Fruit fly (Drosophila melanogaster): ENCODE measurements around the gene Trpgamma.

DNA sequence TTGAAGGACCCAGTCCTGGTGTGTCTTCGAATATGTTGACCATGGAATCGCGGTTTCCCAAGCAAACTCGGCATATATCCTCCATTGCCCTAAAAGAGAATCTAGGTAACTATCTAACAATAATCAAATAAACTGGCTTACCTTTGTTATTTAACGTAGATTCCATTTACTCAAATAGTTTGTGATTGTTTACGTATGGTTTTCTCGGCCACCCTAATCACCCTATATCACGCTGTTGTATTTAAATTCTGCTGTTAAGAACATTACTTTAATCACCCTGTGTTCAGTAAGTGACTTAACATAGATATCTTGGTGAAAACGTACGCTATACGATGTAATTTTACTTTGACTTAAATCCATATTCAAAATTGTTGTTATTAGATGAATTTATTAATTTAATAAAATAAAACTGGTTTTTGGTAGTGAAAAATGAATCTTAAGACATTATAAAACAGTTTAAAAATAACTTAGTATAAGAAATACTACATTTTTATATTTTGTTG is 26.6 kb upstream of the Trpgamma start:
- TF ChIP-seq insv (optimal IDR thresholded peaks at IDR 0.05), result no peak
- no peak for TF ChIP-seq Myc (optimal IDR thresholded peaks at IDR 0.05)
- TF ChIP-seq psq (optimal IDR thresholded peaks at IDR 0.05), result peak; percentile 46
- no peak for TF ChIP-seq h (optimal IDR thresholded peaks at IDR 0.05)
- no peak for TF ChIP-seq Sin3A (optimal IDR thresholded peaks at IDR 0.05)

Measured in Kc167 (cell line).